Worm (Caenorhabditis elegans): Measurements from ENCODE around the gene alg-1.
A peak's percentile ranks its signal among the peaks of the same experiment; 100 is the strongest.

alg-1 gene

DNA sequence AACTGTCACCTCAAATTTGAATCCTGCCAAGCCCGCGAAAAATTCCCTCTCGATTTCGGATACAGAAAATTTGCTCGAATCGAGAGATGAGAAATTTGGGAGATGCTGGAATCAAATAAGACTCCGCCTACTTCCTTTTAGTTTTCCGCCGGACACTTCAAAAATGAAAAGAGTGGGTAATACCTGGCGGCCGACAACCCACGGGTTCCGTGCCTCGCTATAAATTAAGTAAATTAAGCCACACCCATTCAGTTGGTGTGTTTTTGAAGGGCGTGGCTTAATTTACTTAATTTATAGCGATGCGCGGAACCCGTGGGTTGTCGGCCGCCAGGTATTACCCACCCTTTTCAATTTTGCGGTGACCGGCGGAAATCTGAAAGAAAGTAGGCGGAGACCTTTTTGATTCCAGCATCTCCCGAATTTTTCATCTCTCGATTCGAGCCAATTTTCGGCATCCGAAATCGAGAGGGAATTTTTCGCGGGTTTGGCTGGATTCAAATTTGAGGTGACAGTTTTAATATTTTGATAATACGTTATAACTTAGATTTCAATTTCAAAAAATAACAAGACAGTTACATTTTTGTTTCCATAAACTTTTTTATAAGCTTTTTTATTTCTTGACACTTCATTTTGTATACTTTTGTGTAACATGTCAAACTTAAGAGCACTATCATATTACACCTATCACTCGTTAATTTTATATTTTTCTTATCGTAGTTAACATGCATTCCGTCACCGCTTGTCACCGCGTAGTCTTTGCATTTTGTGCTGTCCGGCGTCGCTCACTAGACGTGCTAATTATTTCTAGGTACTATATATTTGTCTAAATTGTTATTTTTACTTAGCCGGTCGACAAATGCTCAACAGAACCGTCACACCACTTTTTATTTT lies 2.0 kb upstream of the alg-1 start:
- TF ChIP-seq F13H6.1 (tag; optimal IDR thresholded peaks at IDR 0.05) (no peak), nhr-12 (tag; optimal IDR thresholded peaks at IDR 0.05) (no peak), fos-1 (tag; optimal IDR thresholded peaks at IDR 0.05) (peak; percentile 81)

DNA sequence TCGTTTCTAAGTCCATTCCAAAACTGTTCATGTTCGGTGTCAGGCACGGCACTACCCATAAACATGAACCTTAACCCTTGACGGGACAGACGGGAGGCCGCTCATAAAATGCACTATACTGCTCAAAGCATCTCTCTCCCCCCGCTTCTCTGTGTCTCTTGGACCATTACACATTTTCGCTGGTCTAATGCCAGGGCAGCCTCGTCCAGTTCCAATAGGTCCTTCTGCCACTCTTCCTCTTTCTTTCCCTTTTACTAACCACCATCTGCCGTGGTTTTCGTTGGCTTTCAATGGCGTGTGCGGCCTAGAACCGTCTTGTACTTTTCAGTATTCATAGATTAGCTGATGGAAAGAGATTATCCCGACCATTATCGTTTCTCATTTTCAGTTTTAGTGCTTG lies 743 bp upstream of the alg-1 start:
- TF ChIP-seq skn-1 (tag; optimal IDR thresholded peaks at IDR 0.05) (no peak), nhr-129 (tag; optimal IDR thresholded peaks at IDR 0.05) (peak; percentile 0), peb-1 (tag; optimal IDR thresholded peaks at IDR 0.05) (no peak)

DNA sequence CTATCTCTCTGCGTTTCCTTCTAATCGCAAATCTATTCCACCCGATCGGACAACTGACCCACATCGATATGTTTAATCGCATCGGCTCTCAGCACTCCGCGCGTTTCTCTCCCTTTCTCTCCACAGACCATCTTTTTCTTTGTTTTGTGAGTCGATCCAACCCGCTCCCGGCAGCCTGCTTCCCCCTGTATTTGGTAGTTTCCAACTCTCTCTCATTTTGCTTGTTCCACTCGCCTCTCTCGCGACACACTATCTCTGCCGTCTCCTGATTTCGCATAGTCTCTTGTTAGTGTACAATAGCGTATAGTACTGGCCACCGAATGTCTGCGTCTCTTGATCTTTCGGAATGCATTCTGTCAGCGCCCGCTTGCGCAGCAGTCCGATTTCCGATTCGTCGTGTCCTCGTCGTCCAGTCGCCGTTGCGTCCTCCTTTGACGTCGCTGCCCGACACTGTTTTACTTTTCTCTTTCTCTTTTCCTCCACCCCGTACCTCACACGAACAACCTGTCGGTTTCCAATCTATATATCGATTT lies 1.8 kb downstream of the alg-1 start:
- TF ChIP-seq lsy-2 (tag; optimal IDR thresholded peaks at IDR 0.05) (peak in 1 of 2 experiments; percentile 28), unc-55 (GFP tag; optimal IDR thresholded peaks at IDR 0.05) (no peak), nhr-129 (tag; optimal IDR thresholded peaks at IDR 0.05) (peak; percentile 62), egl-27 (tag; optimal IDR thresholded peaks at IDR 0.05) (peak; percentile 63), unc-62 (GFP tag; optimal IDR thresholded peaks at IDR 0.05) (no peak), nhr-25 (tag; optimal IDR thresholded peaks at IDR 0.05) (peak; percentile 74), C34F6.9 (tag; optimal IDR thresholded peaks at IDR 0.05) (peak; percentile 25), sma-9 (GFP tag; optimal IDR thresholded peaks at IDR 0.05) (peak; percentile 65), sma-9 (tag; optimal IDR thresholded peaks at IDR 0.05) (no peak), lin-13 (GFP tag; optimal IDR thresholded peaks at IDR 0.05) (peak; percentile 8), fos-1 (tag; optimal IDR thresholded peaks at IDR 0.05) (peak; percentile 44), gmeb-1 (tag; optimal IDR thresholded peaks at IDR 0.05) (peak; percentile 20), ceh-16 (tag; optimal IDR thresholded peaks at IDR 0.05) (peak; percentile 7), crh-2 (tag; optimal IDR thresholded peaks at IDR 0.05) (peak; percentile 53), ceh-82 (tag; optimal IDR thresholded peaks at IDR 0.05) (no peak), mbf-1 (tag; optimal IDR thresholded peaks at IDR 0.05) (no peak), ztf-4 (tag; optimal IDR thresholded peaks at IDR 0.05) (no peak), F13H6.1 (tag; optimal IDR thresholded peaks at IDR 0.05) (peak; percentile 81), sma-3 (GFP tag; optimal IDR thresholded peaks at IDR 0.05) (peak; percentile 79), blmp-1 (tag; optimal IDR thresholded peaks at IDR 0.05; ENCODE audit: insufficient read depth) (peak; percentile 30), nhr-21 (tag; optimal IDR thresholded peaks at IDR 0.05) (peak; percentile 73)

DNA sequence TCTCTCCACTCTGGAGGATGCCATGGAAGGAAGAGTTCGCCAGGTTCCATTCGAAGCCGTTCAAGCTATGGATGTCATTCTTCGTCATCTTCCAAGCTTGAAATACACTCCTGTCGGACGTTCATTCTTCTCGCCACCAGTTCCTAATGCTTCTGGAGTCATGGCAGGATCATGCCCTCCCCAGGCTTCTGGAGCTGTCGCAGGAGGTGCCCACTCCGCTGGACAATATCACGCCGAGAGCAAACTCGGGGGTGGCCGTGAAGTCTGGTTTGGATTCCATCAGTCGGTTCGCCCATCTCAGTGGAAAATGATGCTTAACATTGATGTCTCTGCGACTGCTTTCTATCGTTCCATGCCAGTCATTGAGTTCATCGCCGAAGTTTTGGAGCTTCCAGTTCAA lies 3.4 kb downstream of the alg-1 start:
- TF ChIP-seq nhr-12 (tag; optimal IDR thresholded peaks at IDR 0.05) (no peak), C34F6.9 (tag; optimal IDR thresholded peaks at IDR 0.05) (no peak), nhr-21 (tag; optimal IDR thresholded peaks at IDR 0.05) (no peak), ama-1 (optimal IDR thresholded peaks at IDR 0.05) (no peak), nhr-10 (tag; optimal IDR thresholded peaks at IDR 0.05) (no peak), dmd-4 (tag; optimal IDR thresholded peaks at IDR 0.05) (no peak), elt-3 (tag; optimal IDR thresholded peaks at IDR 0.05) (no peak), nhr-237 (tag; optimal IDR thresholded peaks at IDR 0.05) (no peak), mdl-1 (tag; optimal IDR thresholded peaks at IDR 0.05) (no peak), sma-9 (GFP tag; optimal IDR thresholded peaks at IDR 0.05) (no peak), sma-9 (tag; optimal IDR thresholded peaks at IDR 0.05) (no peak), sma-3 (GFP tag; optimal IDR thresholded peaks at IDR 0.05) (no peak), ceh-16 (tag; optimal IDR thresholded peaks at IDR 0.05) (no peak)

DNA sequence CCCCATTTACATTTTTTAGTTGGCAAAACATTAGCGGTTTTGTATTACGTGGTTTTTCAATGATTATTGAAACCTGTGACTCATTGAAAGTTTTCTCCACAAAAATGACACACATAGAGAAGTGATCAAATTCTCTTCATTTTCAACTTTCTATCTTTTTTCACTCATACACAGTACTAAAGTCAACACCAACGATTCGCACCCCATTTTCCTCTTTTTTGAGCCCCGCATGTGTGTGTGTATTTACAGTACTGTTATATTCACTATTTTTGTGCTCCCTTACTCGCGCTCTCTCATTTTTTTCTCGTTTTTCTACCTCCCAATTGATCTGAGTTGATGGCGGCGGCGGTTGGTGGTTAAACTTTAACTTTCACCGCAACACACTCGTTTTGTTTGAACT lies 9.5 kb downstream of the alg-1 start:
- TF ChIP-seq peb-1 (tag; optimal IDR thresholded peaks at IDR 0.05) (no peak), nhr-129 (tag; optimal IDR thresholded peaks at IDR 0.05) (peak; percentile 9), F13H6.1 (tag; optimal IDR thresholded peaks at IDR 0.05) (peak; percentile 56), ztf-1 (GFP tag; conservative IDR thresholded peaks at IDR 0.05) (no peak)

DNA sequence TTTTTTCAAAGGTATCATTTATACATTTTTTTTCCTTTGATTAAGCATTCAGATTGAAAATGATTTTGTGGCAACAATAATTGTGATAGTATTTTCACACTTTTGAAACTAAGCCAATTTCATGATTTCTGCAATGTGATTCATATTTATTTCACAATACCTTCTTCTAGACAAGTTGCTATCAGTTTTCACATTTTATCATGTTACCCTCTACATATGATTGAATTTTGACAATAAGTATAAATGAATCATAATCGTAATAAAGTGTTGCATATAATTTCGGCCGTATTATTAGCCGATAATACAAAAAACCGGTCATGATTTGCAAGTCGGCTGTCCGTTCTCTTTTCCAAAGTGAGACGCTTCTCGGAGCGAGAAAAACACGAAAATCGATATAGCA lies 10.5 kb downstream of the alg-1 start:
- TF ChIP-seq fos-1 (tag; optimal IDR thresholded peaks at IDR 0.05) = peak; percentile 70
- TF ChIP-seq unc-55 (GFP tag; optimal IDR thresholded peaks at IDR 0.05) = no peak

Measured in whole organism, L2 larva.